Fruit fly (Drosophila melanogaster) whole organism, embryonic: ENCODE measurements around the gene Gs2.

ENCODE experiments used
- CG9932 ChIP-seq: fragments of 200-800 bp; sonication (Bioruptor generic); IDR thresholded peaks from 2 replicates; pipeline ENCODE4 v1.3.6; 2022; ENCODE audit warnings: missing biosample characterization, missing genetic modification characterization
- CkIIα-i1 ChIP-seq: fragments of 200-800 bp; sonication (Bioruptor generic); IDR thresholded peaks from 2 replicates; pipeline ENCODE4 v1.3.6; 2022; ENCODE audit warnings: missing biosample characterization, missing genetic modification characterization
- vfl ChIP-seq: fragments of 200-800 bp; sonication (Bioruptor generic); optimal IDR thresholded peaks from 2 replicates; lab custom pipeline; 2016; ENCODE audit warnings: missing biosample characterization, missing genetic modification characterization

DNA sequence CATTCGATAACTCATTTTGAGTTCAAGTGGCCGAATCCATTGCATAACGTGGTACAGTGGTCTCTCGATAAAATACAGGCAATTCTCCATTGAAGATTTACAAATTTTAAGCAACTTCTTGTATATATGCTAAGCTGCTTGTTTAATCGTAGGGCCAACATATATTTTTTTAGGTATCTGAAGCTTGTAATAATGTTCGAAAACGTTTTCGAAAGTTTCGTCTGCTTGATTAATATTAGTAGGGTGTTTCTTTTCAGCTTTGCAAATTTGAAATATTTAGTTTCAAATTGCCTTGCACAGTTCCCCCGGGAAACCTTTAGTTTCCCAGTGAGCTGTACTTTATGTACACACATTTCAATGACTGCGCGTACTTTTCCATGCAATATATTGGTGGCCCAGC is 42.9 kb upstream of the Gs2 start:
- no peak for TF ChIP-seq CG9932 (GFP tag; lab: Robert Waterston, UW)
- no peak for TF ChIP-seq CkIIα-i1 (GFP tag; lab: Robert Waterston, UW)
- no peak for TF ChIP-seq vfl (GFP tag; lab: Kevin White, UChicago)
